Fruit fly (Drosophila melanogaster): ENCODE data around the gene tal-3A.

Gene tal-3A

dm6 chr3R:13788672-13789071 lies 24.2 kb upstream of the tal-3A start:
- TF ChIP-seq CG14711 (tag; optimal IDR thresholded peaks at IDR 0.05): no peak
- TF ChIP-seq Crg-1 (GFP tag; optimal IDR thresholded peaks at IDR 0.05): no peak
- no peak for TF ChIP-seq pad (GFP tag; optimal IDR thresholded peaks at IDR 0.05)
- TF ChIP-seq Mnt (GFP tag; optimal IDR thresholded peaks at IDR 0.05): no peak
- no peak for TF ChIP-seq kay (GFP tag; ENCODE audit: borderline replicate concordance)

DNA sequence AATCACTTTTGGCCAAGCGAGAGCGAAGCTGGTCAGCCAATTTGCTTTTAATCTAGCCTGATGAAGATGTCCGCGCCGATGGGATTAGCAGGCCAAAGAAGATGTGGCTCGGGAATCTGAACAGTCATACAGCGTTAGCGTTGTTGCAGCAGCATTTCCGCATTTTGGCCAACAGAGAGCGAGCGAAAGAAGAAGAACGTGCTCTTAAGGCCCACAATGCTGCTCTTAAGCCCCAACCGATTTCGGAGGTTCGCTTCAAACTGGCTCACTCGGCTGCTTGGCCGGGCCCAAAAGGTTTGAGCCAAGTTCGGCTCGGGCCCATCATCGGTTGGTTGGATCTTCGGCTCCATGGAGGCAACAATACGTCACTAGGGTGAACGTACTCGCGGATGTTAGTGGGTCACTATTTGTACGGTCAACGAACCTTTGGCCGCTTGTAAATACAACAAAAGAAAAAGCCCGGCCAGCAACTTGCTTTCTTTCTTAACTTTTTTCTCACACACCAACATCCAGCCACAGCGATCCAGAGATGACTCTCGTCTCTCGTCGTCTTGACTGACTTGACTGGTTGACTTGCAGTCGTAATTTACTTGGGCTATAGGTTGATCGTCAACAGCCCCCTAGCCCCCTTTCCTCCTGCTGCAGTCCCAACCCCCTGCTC lies 23.2 kb upstream of the tal-3A start:
- TF ChIP-seq cnc (optimal IDR thresholded peaks at IDR 0.05) (no peak), CG7101 (tag; optimal IDR thresholded peaks at IDR 0.05) (no peak), tj (GFP tag; optimal IDR thresholded peaks at IDR 0.05) (no peak), CG12768 (GFP tag; optimal IDR thresholded peaks at IDR 0.05) (no peak), Mnt (GFP tag; optimal IDR thresholded peaks at IDR 0.05) (no peak), Clk (GFP tag; optimal IDR thresholded peaks at IDR 0.05) (no peak), bab1 (GFP tag; optimal IDR thresholded peaks at IDR 0.05) (no peak), Hr96 (GFP tag; optimal IDR thresholded peaks at IDR 0.05) (no peak), CG33017 (tag; optimal IDR thresholded peaks at IDR 0.05) (no peak), CG11617 (GFP tag; optimal IDR thresholded peaks at IDR 0.05) (no peak), toe (GFP tag; optimal IDR thresholded peaks at IDR 0.05) (no peak), ovo (GFP tag; optimal IDR thresholded peaks at IDR 0.05) (no peak), CG7045 (GFP tag; optimal IDR thresholded peaks at IDR 0.05) (no peak), CG5204 (GFP tag; optimal IDR thresholded peaks at IDR 0.05) (no peak), cic (GFP tag; optimal IDR thresholded peaks at IDR 0.05) (no peak)

DNA sequence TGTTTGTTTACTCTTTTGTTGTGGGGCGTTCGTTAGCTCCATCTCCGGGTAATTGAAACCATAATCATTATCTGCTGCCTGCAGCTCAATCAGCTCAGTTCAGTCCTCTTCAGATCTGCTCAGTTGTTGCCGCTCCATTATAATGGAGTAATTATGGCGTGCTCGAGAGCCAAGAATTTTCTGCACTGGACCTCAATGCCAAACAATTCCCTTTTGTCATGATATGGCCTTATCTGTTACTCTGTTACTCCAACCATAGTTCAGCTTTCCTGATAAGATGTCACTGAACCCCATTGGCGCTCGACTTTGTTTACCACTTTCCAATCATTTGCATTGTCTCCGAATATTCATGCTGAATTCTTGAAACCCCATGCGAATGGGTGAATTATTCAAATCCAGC lies 22.1 kb upstream of the tal-3A start:
- TF ChIP-seq Crg-1 (GFP tag; optimal IDR thresholded peaks at IDR 0.05) (no peak), CG1620 (GFP tag; optimal IDR thresholded peaks at IDR 0.05) (no peak), CG7101 (tag; optimal IDR thresholded peaks at IDR 0.05) (no peak), cic (GFP tag; optimal IDR thresholded peaks at IDR 0.05) (no peak), tj (GFP tag; optimal IDR thresholded peaks at IDR 0.05) (no peak), CG7045 (GFP tag; optimal IDR thresholded peaks at IDR 0.05) (no peak), Mnt (GFP tag; optimal IDR thresholded peaks at IDR 0.05) (no peak), cnc (optimal IDR thresholded peaks at IDR 0.05) (no peak), CG12768 (GFP tag; optimal IDR thresholded peaks at IDR 0.05) (no peak), pad (GFP tag; optimal IDR thresholded peaks at IDR 0.05) (no peak), Hr96 (GFP tag; optimal IDR thresholded peaks at IDR 0.05) (no peak), bab1 (GFP tag; optimal IDR thresholded peaks at IDR 0.05) (no peak), CG5204 (GFP tag; optimal IDR thresholded peaks at IDR 0.05) (no peak), CG14711 (tag; optimal IDR thresholded peaks at IDR 0.05) (no peak)

dm6 chr3R:13793105-13793978 lies 19.6 kb upstream of the tal-3A start:
- TF ChIP-seq toe (GFP tag; optimal IDR thresholded peaks at IDR 0.05) (no peak), CG14711 (tag; optimal IDR thresholded peaks at IDR 0.05) (no peak), CG1620 (GFP tag; optimal IDR thresholded peaks at IDR 0.05) (no peak), CG7101 (tag; optimal IDR thresholded peaks at IDR 0.05) (no peak)

dm6 chr3R:13793979-13794665 lies 18.8 kb upstream of the tal-3A start:
- TF ChIP-seq toe (GFP tag; optimal IDR thresholded peaks at IDR 0.05): no peak
- TF ChIP-seq tj (GFP tag; optimal IDR thresholded peaks at IDR 0.05): no peak
- TF ChIP-seq Crg-1 (GFP tag; optimal IDR thresholded peaks at IDR 0.05): no peak
- TF ChIP-seq bab1 (GFP tag; optimal IDR thresholded peaks at IDR 0.05): no peak
- no peak for TF ChIP-seq pad (GFP tag; optimal IDR thresholded peaks at IDR 0.05)
- no peak for TF ChIP-seq CG12768 (GFP tag; optimal IDR thresholded peaks at IDR 0.05)
- TF ChIP-seq CG1620 (GFP tag; optimal IDR thresholded peaks at IDR 0.05): no peak
- TF ChIP-seq Hr96 (GFP tag; optimal IDR thresholded peaks at IDR 0.05): no peak
- TF ChIP-seq kay (GFP tag; ENCODE audit: borderline replicate concordance): no peak
- TF ChIP-seq CG33017 (tag; optimal IDR thresholded peaks at IDR 0.05): no peak
- TF ChIP-seq CG7045 (GFP tag; optimal IDR thresholded peaks at IDR 0.05): no peak
- no peak for TF ChIP-seq CG11617 (GFP tag; optimal IDR thresholded peaks at IDR 0.05)
- no peak for TF ChIP-seq Mnt (GFP tag; optimal IDR thresholded peaks at IDR 0.05)
- no peak for TF ChIP-seq cic (GFP tag; optimal IDR thresholded peaks at IDR 0.05)

dm6 chr3R:13794666-13795055 lies 18.2 kb upstream of the tal-3A start:
- TF ChIP-seq CG12768 (GFP tag; optimal IDR thresholded peaks at IDR 0.05) (peak; percentile 25), ovo (GFP tag; optimal IDR thresholded peaks at IDR 0.05) (no peak), Mnt (GFP tag; optimal IDR thresholded peaks at IDR 0.05) (no peak), CG7045 (GFP tag; optimal IDR thresholded peaks at IDR 0.05) (no peak), kay (GFP tag; ENCODE audit: borderline replicate concordance) (no peak), bab1 (GFP tag; optimal IDR thresholded peaks at IDR 0.05) (no peak), Clk (GFP tag; optimal IDR thresholded peaks at IDR 0.05) (no peak), CG14711 (tag; optimal IDR thresholded peaks at IDR 0.05) (no peak)

Measured in whole organism, adult.